Fruit fly (Drosophila melanogaster): ENCODE measurements around the gene bnk.

DNA sequence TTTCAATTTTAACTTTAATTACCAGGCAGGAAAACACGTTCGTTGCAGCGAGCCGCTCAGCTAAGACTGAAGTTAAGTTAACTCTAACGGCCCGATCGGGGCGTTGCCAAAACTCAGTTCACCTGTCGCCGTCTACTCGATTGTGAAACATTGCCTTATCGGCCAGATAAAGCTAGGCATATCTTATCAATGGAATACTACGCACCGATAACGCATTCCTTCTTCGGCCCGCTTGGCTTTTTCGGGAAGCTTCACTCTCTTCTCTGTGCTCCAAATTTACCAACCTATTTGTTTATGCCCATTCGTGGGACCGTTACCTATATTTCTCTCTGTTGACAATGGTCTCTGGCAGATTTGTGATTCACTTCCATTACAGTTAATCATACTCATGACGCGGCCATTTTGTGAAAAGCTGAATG is 2.5 kb downstream of the bnk start, which contains the start of gene mesh:
- TF ChIP-seq Rel (GFP tag; optimal IDR thresholded peaks at IDR 0.05), result no peak
- TF ChIP-seq Rel (tag; optimal IDR thresholded peaks at IDR 0.05), result peak; percentile 60
- TF ChIP-seq Hnf4 (GFP tag; optimal IDR thresholded peaks at IDR 0.05), result no peak
- TF ChIP-seq dmrt93B (GFP tag; optimal IDR thresholded peaks at IDR 0.05), result no peak
- TF ChIP-seq CG32264 (GFP tag; optimal IDR thresholded peaks at IDR 0.05), result no peak
- TF ChIP-seq Hr83 (GFP tag; optimal IDR thresholded peaks at IDR 0.05; ENCODE audit: poor library complexity, severe bottlenecking), result no peak
